Worm (Caenorhabditis elegans) whole organism, L3 larva: ENCODE measurements around the gene let-716.
A peak's percentile ranks its signal among the peaks of the same experiment; 100 is the strongest.

Experiments
- R02D3.7 ChIP-seq: fragments of 150-350 bp; optimal IDR thresholded peaks from 2 replicates; lab custom pipeline; 2014; ENCODE audit warnings: missing biosample characterization, missing genetic modification characterization
- ZK546.5 ChIP-seq: sonication (generic microtip); optimal IDR thresholded peaks from 2 replicates; lab custom pipeline; 2017; ENCODE audit warnings: missing biosample characterization, missing genetic modification characterization
- ama-1 ChIP-seq: fragments of 150-350 bp; optimal IDR thresholded peaks from 2 replicates; lab custom pipeline; 2018
- ceh-16 ChIP-seq: sonication (generic microtip); optimal IDR thresholded peaks from 2 replicates; lab custom pipeline; 2017; ENCODE audit warnings: missing biosample characterization, missing genetic modification characterization
- ceh-9 ChIP-seq: sonication (generic microtip); optimal IDR thresholded peaks from 2 replicates; lab custom pipeline; 2018; ENCODE audit warnings: missing biosample characterization, missing genetic modification characterization
- daf-12 ChIP-seq: fragments of 150-350 bp; optimal IDR thresholded peaks from 2 replicates; lab custom pipeline; 2014; ENCODE audit warnings: missing biosample characterization, missing genetic modification reagents, missing genetic modification characterization
- egl-27 ChIP-seq: sonication (generic microtip); optimal IDR thresholded peaks from 4 replicates; lab custom pipeline; 2017; ENCODE audit warnings: missing biosample characterization, missing genetic modification reagents, missing genetic modification characterization
- elt-1 ChIP-seq: fragments of 150-350 bp; optimal IDR thresholded peaks from 2 replicates; lab custom pipeline; 2014; ENCODE audit warnings: missing biosample characterization, missing genetic modification characterization
- elt-2 ChIP-seq: sonication (generic microtip); optimal IDR thresholded peaks from 2 replicates; lab custom pipeline; 2016; ENCODE audit warnings: missing genetic modification reagents, mild to moderate bottlenecking, missing genetic modification characterization, missing compliant biosample characterization
- elt-3 ChIP-seq, 3 experiments: fragments of 150-350 bp in 1 of 3; sonication (generic microtip) in 2 of 3; optimal IDR thresholded peaks; 2 replicates in 2 of 3; 4 replicates in 1 of 3; lab custom pipeline; 2014 to 2017; ENCODE audit warnings: missing biosample characterization in 3 of 3, missing genetic modification characterization in 3 of 3
- fkh-10 ChIP-seq: sonication (generic microtip); optimal IDR thresholded peaks from 2 replicates; lab custom pipeline; 2017; ENCODE audit warnings: missing biosample characterization, missing genetic modification reagents, missing genetic modification characterization
- hmg-11 ChIP-seq: sonication (generic microtip); optimal IDR thresholded peaks from 2 replicates; lab custom pipeline; 2016; ENCODE audit warnings: missing genetic modification characterization, missing compliant biosample characterization
- jun-1 ChIP-seq: fragments of 150-350 bp; optimal IDR thresholded peaks from 2 replicates; lab custom pipeline; 2014; ENCODE audit warnings: missing biosample characterization, missing genetic modification reagents, missing genetic modification characterization
- lin-39 ChIP-seq: fragments of 150-350 bp; optimal IDR thresholded peaks from 2 replicates; lab custom pipeline; 2018; ENCODE audit warnings: missing biosample characterization, missing genetic modification reagents, missing genetic modification characterization
- lsy-12 ChIP-seq: sonication (generic microtip); optimal IDR thresholded peaks from 2 replicates; lab custom pipeline; 2016; ENCODE audit warnings: mild to moderate bottlenecking, missing genetic modification characterization, missing compliant biosample characterization
- mdl-1 ChIP-seq: fragments of 150-350 bp; optimal IDR thresholded peaks from 2 replicates; lab custom pipeline; 2014; ENCODE audit warnings: missing biosample characterization, missing genetic modification characterization
- mml-1 ChIP-seq: fragments of 150-350 bp; sonication (generic microtip); optimal IDR thresholded peaks from 3 replicates; lab custom pipeline; 2014; ENCODE audit warnings: missing biosample characterization, missing genetic modification characterization
- nfya-1 ChIP-seq: sonication (generic microtip); optimal IDR thresholded peaks from 2 replicates; lab custom pipeline; 2017; ENCODE audit warnings: missing genetic modification characterization, mild to moderate bottlenecking, missing compliant biosample characterization, antibody characterized with exemption, moderate library complexity; ENCODE audit not compliant: insufficient read depth
- nhr-11 ChIP-seq: fragments of 150-350 bp; optimal IDR thresholded peaks from 2 replicates; lab custom pipeline; 2014; ENCODE audit warnings: missing biosample characterization, missing genetic modification characterization
- nhr-12 ChIP-seq: fragments of 150-350 bp; optimal IDR thresholded peaks from 2 replicates; lab custom pipeline; 2014; ENCODE audit warnings: missing biosample characterization, missing genetic modification characterization
- nhr-23 ChIP-seq: fragments of 150-350 bp; optimal IDR thresholded peaks from 2 replicates; lab custom pipeline; 2014; ENCODE audit warnings: missing biosample characterization, missing genetic modification reagents, missing genetic modification characterization
- nhr-237 ChIP-seq: fragments of 150-350 bp; optimal IDR thresholded peaks from 2 replicates; lab custom pipeline; 2014; ENCODE audit warnings: missing biosample characterization, missing genetic modification characterization
- nhr-25 ChIP-seq: sonication (generic microtip); optimal IDR thresholded peaks from 2 replicates; lab custom pipeline; 2017; ENCODE audit warnings: missing biosample characterization, missing genetic modification characterization
- nhr-28 ChIP-seq: fragments of 150-350 bp; optimal IDR thresholded peaks from 2 replicates; lab custom pipeline; 2014; ENCODE audit warnings: missing biosample characterization, missing genetic modification characterization
- nhr-43 ChIP-seq: sonication (generic microtip); optimal IDR thresholded peaks from 2 replicates; lab custom pipeline; 2016; ENCODE audit warnings: mild to moderate bottlenecking, missing genetic modification characterization, missing compliant biosample characterization; ENCODE audit not compliant: poor library complexity, severe bottlenecking
- nhr-77 ChIP-seq: fragments of 150-350 bp; optimal IDR thresholded peaks from 2 replicates; lab custom pipeline; 2014; ENCODE audit warnings: missing biosample characterization, missing genetic modification characterization
- pha-4 ChIP-seq: fragments of 150-350 bp; optimal IDR thresholded peaks from 2 replicates; lab custom pipeline; 2014; ENCODE audit warnings: missing biosample characterization, missing genetic modification reagents, missing genetic modification characterization
- pqm-1 ChIP-seq: fragments of 150-350 bp; optimal IDR thresholded peaks from 2 replicates; lab custom pipeline; 2017; ENCODE audit warnings: missing biosample characterization, missing genetic modification characterization, inconsistent platforms
- sea-2 ChIP-seq: fragments of 150-350 bp; sonication (generic microtip); optimal IDR thresholded peaks from 4 replicates; lab custom pipeline; 2014; ENCODE audit warnings: missing biosample characterization, missing genetic modification reagents, missing genetic modification characterization
- skn-1 ChIP-seq: fragments of 150-350 bp; optimal IDR thresholded peaks from 2 replicates; lab custom pipeline; 2014; ENCODE audit warnings: missing biosample characterization, missing genetic modification characterization
- snpc-4 ChIP-seq: fragments of 150-350 bp; optimal IDR thresholded peaks from 2 replicates; lab custom pipeline; 2014; ENCODE audit warnings: missing biosample characterization, missing genetic modification characterization
- zag-1 ChIP-seq: fragments of 150-350 bp; optimal IDR thresholded peaks from 2 replicates; lab custom pipeline; 2014; ENCODE audit warnings: missing biosample characterization, missing genetic modification characterization
- ztf-11 ChIP-seq: fragments of 150-350 bp; optimal IDR thresholded peaks from 2 replicates; lab custom pipeline; 2014; ENCODE audit warnings: missing biosample characterization, missing genetic modification characterization
- ztf-4 ChIP-seq: fragments of 150-350 bp; optimal IDR thresholded peaks from 2 replicates; lab custom pipeline; 2014; ENCODE audit warnings: missing biosample characterization, missing genetic modification characterization

The let-716 gene

ce11 chrIII:6390644-6391043, 7.3 kb downstream of the let-716 start, which contains the start of gene smrc-1:
TSS of gene smrc-1 (plus strand) at chrIII:6390944.
- no peak for TF ChIP-seq snpc-4 (tag; lab: Kevin White, UChicago)
- no peak for TF ChIP-seq lin-39
- no peak for TF ChIP-seq sea-2 (GFP tag; lab: Kevin White, UChicago)
- TF ChIP-seq egl-27 (tag; lab: Kevin White, UChicago): no peak
- TF ChIP-seq hmg-11 (tag; lab: Kevin White, UChicago): no peak
- no peak for TF ChIP-seq ama-1 (lab: Kevin White, UChicago)
- no peak for TF ChIP-seq ZK546.5 (tag; lab: Kevin White, UChicago)
- no peak for TF ChIP-seq lsy-12 (tag; lab: Kevin White, UChicago)
- no peak for TF ChIP-seq elt-3 (tag; optimal IDR thresholded peaks at IDR 0.05; lab: Kevin White, UChicago)
- no peak for TF ChIP-seq nhr-77 (tag; lab: Kevin White, UChicago)
- TF ChIP-seq ztf-11 (tag; lab: Kevin White, UChicago): no peak
- no peak for TF ChIP-seq nhr-12 (tag; lab: Kevin White, UChicago)
- no peak for TF ChIP-seq elt-2
- no peak for TF ChIP-seq nhr-237
- no peak for TF ChIP-seq mml-1
- no peak for TF ChIP-seq skn-1 (tag; lab: Kevin White, UChicago)

- TF ChIP-seq lin-39 (no peak), elt-3 (tag; optimal IDR thresholded peaks at IDR 0.05; lab: Kevin White, UChicago) (no peak), snpc-4 (tag; lab: Kevin White, UChicago) (no peak), zag-1 (no peak), nhr-77 (tag; lab: Kevin White, UChicago) (no peak), elt-1 (tag; lab: Kevin White, UChicago) (no peak), nhr-11 (tag; lab: Kevin White, UChicago) (no peak), nhr-28 (tag; lab: Kevin White, UChicago) (no peak), egl-27 (tag; lab: Kevin White, UChicago) (no peak), nhr-237 (no peak)
These were observed 12.4 kb downstream of the let-716 start, which contains the start of gene oatr-1 for ce11 chrIII:6395706-6396232. TSS of gene oatr-1 (minus strand) at chrIII:6396182.

- TF ChIP-seq elt-2 (peak; percentile 95), ceh-9 (tag; lab: Kevin White, UChicago) (no peak), elt-3 (tag; optimal IDR thresholded peaks at IDR 0.05; lab: Kevin White, UChicago) (peak; percentile 2 to 100 (median 82)), nhr-25 (peak; percentile 73), nhr-23 (no peak), ztf-4 (no peak), pqm-1 (tag; lab: Kevin White, UChicago) (peak; percentile 85), nhr-77 (tag; lab: Kevin White, UChicago) (no peak), hmg-11 (tag; lab: Kevin White, UChicago) (no peak), jun-1 (tag; lab: Kevin White, UChicago) (peak; percentile 20), lsy-12 (tag; lab: Kevin White, UChicago) (no peak), skn-1 (tag; lab: Kevin White, UChicago) (peak; percentile 11), snpc-4 (tag; lab: Kevin White, UChicago) (no peak), daf-12 (tag; lab: Kevin White, UChicago) (no peak), nhr-43 (tag; lab: Kevin White, UChicago) (peak; percentile 70), pha-4 (tag; lab: Kevin White, UChicago) (peak; percentile 32), mdl-1 (tag; lab: Kevin White, UChicago) (no peak)
These were observed 13.0 kb downstream of the let-716 start for ce11 chrIII:6396381-6396780.

- TF ChIP-seq nfya-1 (tag; lab: Kevin White, UChicago) (peak; percentile 22), nhr-11 (tag; lab: Kevin White, UChicago) (peak; percentile 31), elt-2 (no peak)
- TF ChIP-seq, all 47 proteins: peak for 2
These were observed 14.8 kb downstream of the let-716 start for ce11 chrIII:6398124-6398523.

- TF ChIP-seq elt-2 (no peak), nhr-12 (tag; lab: Kevin White, UChicago) (no peak), fkh-10 (GFP tag; lab: Kevin White, UChicago) (peak; percentile 59), R02D3.7 (no peak), ceh-16 (tag; lab: Kevin White, UChicago) (no peak)
- TF ChIP-seq, all 47 proteins: peak for 1
These were observed 16.1 kb downstream of the let-716 start for ce11 chrIII:6399424-6399823.
